Fruit fly (Drosophila melanogaster): ENCODE data around the gene CG10801.

DNA sequence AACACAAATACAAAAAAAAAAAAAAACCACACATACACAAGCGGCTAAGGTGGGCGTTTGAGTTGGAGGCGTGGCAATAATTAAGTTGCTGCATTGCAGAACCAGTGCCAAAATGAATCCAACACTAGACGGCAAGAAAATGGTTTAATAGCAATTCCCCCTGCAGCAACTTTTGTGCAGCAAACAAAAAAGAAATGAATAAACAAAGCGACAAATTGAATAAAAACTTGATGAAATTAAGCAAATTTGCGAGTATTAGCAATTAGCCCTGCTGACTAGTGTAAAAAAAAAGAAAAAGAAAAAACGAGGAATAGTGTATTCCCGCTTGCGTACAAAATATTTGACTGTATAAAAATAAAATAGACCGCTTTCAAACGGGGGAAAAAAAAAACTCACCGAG, 5.7 kb upstream of the CG10801 start:
- TF ChIP-seq psq (optimal IDR thresholded peaks at IDR 0.05), result no peak
- no peak for TF ChIP-seq EcR (GFP tag; optimal IDR thresholded peaks at IDR 0.05)
- no peak for TF ChIP-seq pan (optimal IDR thresholded peaks at IDR 0.05)
- TF ChIP-seq usp (GFP tag; optimal IDR thresholded peaks at IDR 0.05), result no peak
- no peak for TF ChIP-seq CG8478 (optimal IDR thresholded peaks at IDR 0.05)
- TF ChIP-seq Dll (optimal IDR thresholded peaks at IDR 0.05), result no peak

Data from whole organism.